Fruit fly (Drosophila melanogaster) whole organism, embryonic: Measurements from ENCODE around the gene NPF.

ENCODE experiments used
- ATbp ChIP-seq: fragments of 200-800 bp; sonication (Bioruptor generic); optimal IDR thresholded peaks from 2 replicates; lab custom pipeline; 2017; ENCODE audit warnings: missing biosample characterization, mild to moderate bottlenecking, missing genetic modification characterization, missing genetic modification reagents
- B-H1 ChIP-seq: fragments of 200-800 bp; sonication (Bioruptor generic); IDR thresholded peaks from 3 replicates; pipeline ENCODE4 v1.3.6; 2022; ENCODE audit warnings: missing biosample characterization, missing genetic modification characterization
- CG10654 ChIP-seq: fragments of 200-800 bp; sonication (Bioruptor generic); optimal IDR thresholded peaks from 2 replicates; lab custom pipeline; 2016; ENCODE audit warnings: missing biosample characterization, missing genetic modification characterization
- CG11093 ChIP-seq: fragments of 200-800 bp; sonication (Bioruptor generic); IDR thresholded peaks from 3 replicates; pipeline ENCODE4 v1.3.6; 2022; ENCODE audit warnings: missing biosample characterization, missing genetic modification characterization
- CG12299 ChIP-seq: fragments of 200-800 bp; sonication (Bioruptor generic); optimal IDR thresholded peaks from 2 replicates; lab custom pipeline; 2018; ENCODE audit warnings: missing biosample characterization, mild to moderate bottlenecking, missing genetic modification characterization
- CG15514 ChIP-seq: fragments of 200-800 bp; sonication (Bioruptor generic); optimal IDR thresholded peaks from 3 replicates; lab custom pipeline; 2017; ENCODE audit warnings: missing biosample characterization, missing genetic modification characterization, mild to moderate bottlenecking, moderate library complexity, missing genetic modification reagents
- CG17359 ChIP-seq: fragments of 200-800 bp; sonication (Bioruptor generic); optimal IDR thresholded peaks from 3 replicates; lab custom pipeline; 2018; ENCODE audit warnings: missing biosample characterization, mild to moderate bottlenecking, missing genetic modification characterization, moderate library complexity
- CG17612 ChIP-seq: fragments of 200-800 bp; sonication (Bioruptor generic); IDR thresholded peaks from 2 replicates; pipeline ENCODE4 v1.3.6; 2022; ENCODE audit warnings: missing biosample characterization, missing genetic modification characterization
- CG2712 ChIP-seq: fragments of 200-800 bp; optimal IDR thresholded peaks from 3 replicates; lab custom pipeline; 2019; ENCODE audit warnings: missing biosample characterization, mild to moderate bottlenecking, missing genetic modification characterization, moderate library complexity
- CG30403 ChIP-seq: fragments of 200-800 bp; sonication (Bioruptor generic); optimal IDR thresholded peaks from 3 replicates; lab custom pipeline; 2016; ENCODE audit warnings: missing biosample characterization, missing genetic modification characterization
- CG3065 ChIP-seq: fragments of 200-800 bp; sonication (Bioruptor generic); optimal IDR thresholded peaks from 2 replicates; lab custom pipeline; 2016; ENCODE audit warnings: missing biosample characterization, missing genetic modification characterization
- CG31441 ChIP-seq: fragments of 200-800 bp; sonication (Bioruptor generic); IDR thresholded peaks from 2 replicates; pipeline ENCODE4 v1.3.6; 2022; ENCODE audit warnings: missing biosample characterization, missing genetic modification characterization
- CG5245 ChIP-seq: fragments of 200-800 bp; sonication (Bioruptor generic); optimal IDR thresholded peaks from 3 replicates; lab custom pipeline; 2016; ENCODE audit warnings: missing biosample characterization, missing genetic modification characterization
- CG6791 ChIP-seq: fragments of 200-800 bp; sonication (Bioruptor generic); IDR thresholded peaks from 3 replicates; pipeline ENCODE4 v1.3.6; 2022; ENCODE audit warnings: missing biosample characterization, missing genetic modification characterization; ENCODE audit not compliant: partially characterized antibody
- CG9727 ChIP-seq: fragments of 200-800 bp; sonication (Bioruptor generic); optimal IDR thresholded peaks from 3 replicates; lab custom pipeline; 2017; ENCODE audit warnings: missing biosample characterization, mild to moderate bottlenecking, missing genetic modification characterization
- D19B ChIP-seq: fragments of 200-800 bp; sonication (Bioruptor generic); optimal IDR thresholded peaks from 2 replicates; lab custom pipeline; 2017; ENCODE audit warnings: missing biosample characterization, mild to moderate bottlenecking, missing genetic modification characterization
- Fer2 ChIP-seq: fragments of 200-800 bp; sonication (Bioruptor generic); optimal IDR thresholded peaks from 2 replicates; lab custom pipeline; 2018; ENCODE audit warnings: missing biosample characterization, mild to moderate bottlenecking, missing genetic modification characterization, moderate library complexity
- H2.0 ChIP-seq: fragments of 200-800 bp; sonication (Bioruptor generic); IDR thresholded peaks from 2 replicates; pipeline ENCODE4 v1.3.6; 2022; ENCODE audit warnings: missing biosample characterization, missing genetic modification characterization
- Hey ChIP-seq: fragments of 200-800 bp; sonication (Bioruptor generic); optimal IDR thresholded peaks from 3 replicates; lab custom pipeline; 2018; ENCODE audit warnings: missing biosample characterization, mild to moderate bottlenecking, missing genetic modification characterization
- MESR4 ChIP-seq: fragments of 200-800 bp; sonication (Bioruptor generic); optimal IDR thresholded peaks from 2 replicates; lab custom pipeline; 2018; ENCODE audit warnings: missing biosample characterization, mild to moderate bottlenecking, missing genetic modification characterization, moderate library complexity
- Mad ChIP-seq: fragments of 200-800 bp; sonication (Bioruptor generic); optimal IDR thresholded peaks from 2 replicates; lab custom pipeline; 2016; ENCODE audit warnings: missing biosample characterization, missing genetic modification characterization
- NfI ChIP-seq: fragments of 200-800 bp; sonication (Bioruptor generic); optimal IDR thresholded peaks from 3 replicates; lab custom pipeline; 2018; ENCODE audit warnings: missing biosample characterization, mild to moderate bottlenecking, missing genetic modification characterization, moderate library complexity
- Oaz ChIP-seq: fragments of 200-800 bp; sonication (Bioruptor generic); IDR thresholded peaks from 2 replicates; pipeline ENCODE4 v1.3.6; 2022; ENCODE audit warnings: missing biosample characterization, missing genetic modification characterization
- Opbp ChIP-seq: fragments of 200-800 bp; sonication (Bioruptor generic); IDR thresholded peaks from 3 replicates; pipeline ENCODE4 v1.3.6; 2022; ENCODE audit warnings: missing biosample characterization, missing genetic modification characterization; ENCODE audit not compliant: partially characterized antibody
- Scr ChIP-seq: fragments of 200-800 bp; sonication (Bioruptor generic); IDR thresholded peaks from 2 replicates; pipeline ENCODE4 v1.3.6; 2022; ENCODE audit warnings: missing biosample characterization, missing genetic modification characterization; ENCODE audit not compliant: partially characterized antibody
- Usf ChIP-seq: fragments of 200-800 bp; sonication (Bioruptor generic); optimal IDR thresholded peaks from 2 replicates; lab custom pipeline; 2017; ENCODE audit warnings: missing genotype, missing biosample characterization, missing genetic modification characterization
- YL-1 ChIP-seq: fragments of 200-800 bp; sonication (Bioruptor generic); optimal IDR thresholded peaks from 3 replicates; lab custom pipeline; 2017; ENCODE audit warnings: missing biosample characterization, mild to moderate bottlenecking, missing genetic modification characterization
- ac ChIP-seq: fragments of 200-800 bp; sonication (Bioruptor generic); optimal IDR thresholded peaks from 3 replicates; lab custom pipeline; 2017; ENCODE audit warnings: missing biosample characterization, mild to moderate bottlenecking, missing genetic modification characterization
- cad ChIP-seq: fragments of >200 bp; optimal IDR thresholded peaks from 2 replicates; lab custom pipeline; 2017; ENCODE audit warnings: missing biosample characterization, missing genetic modification characterization
- chinmo ChIP-seq: fragments of 200-800 bp; sonication (Bioruptor generic); IDR thresholded peaks from 4 replicates; pipeline ENCODE4 v1.3.6; 2022; ENCODE audit warnings: missing biosample characterization, missing genetic modification characterization; ENCODE audit not compliant: partially characterized antibody
- crc ChIP-seq: fragments of 200-800 bp; sonication (Bioruptor generic); optimal IDR thresholded peaks from 2 replicates; lab custom pipeline; 2016; ENCODE audit warnings: missing biosample characterization, missing genetic modification characterization
- dysf ChIP-seq: fragments of 200-800 bp; sonication (Bioruptor generic); IDR thresholded peaks from 3 replicates; pipeline ENCODE4 v1.3.6; 2022; ENCODE audit warnings: missing biosample characterization, missing genetic modification characterization
- en ChIP-seq: fragments of 200-800 bp; sonication (Bioruptor generic); optimal IDR thresholded peaks from 2 replicates; lab custom pipeline; 2016; ENCODE audit warnings: missing biosample characterization, missing genetic modification characterization
- fru ChIP-seq: fragments of >200 bp; optimal IDR thresholded peaks from 2 replicates; lab custom pipeline; 2017
- hbn ChIP-seq: fragments of 200-800 bp; sonication (Bioruptor generic); IDR thresholded peaks from 2 replicates; pipeline ENCODE4 v1.3.6; 2022; ENCODE audit warnings: missing biosample characterization, missing genetic modification characterization; ENCODE audit not compliant: partially characterized antibody
- knrl ChIP-seq: fragments of 200-800 bp; sonication (Bioruptor generic); IDR thresholded peaks from 3 replicates; pipeline ENCODE4 v1.3.6; 2022; ENCODE audit warnings: missing biosample characterization, missing genetic modification characterization; ENCODE audit not compliant: partially characterized antibody
- luna ChIP-seq: fragments of 200-800 bp; sonication (Bioruptor generic); optimal IDR thresholded peaks from 2 replicates; lab custom pipeline; 2016; ENCODE audit warnings: missing biosample characterization, missing genetic modification characterization
- mld ChIP-seq: fragments of 200-800 bp; sonication (Bioruptor generic); IDR thresholded peaks from 3 replicates; pipeline ENCODE4 v1.3.6; 2022; ENCODE audit warnings: missing biosample characterization, missing genetic modification characterization; ENCODE audit not compliant: partially characterized antibody
- oc ChIP-seq: fragments of 200-800 bp; sonication (Bioruptor generic); optimal IDR thresholded peaks from 2 replicates; lab custom pipeline; 2018; ENCODE audit warnings: missing biosample characterization, mild to moderate bottlenecking, missing genetic modification characterization, moderate library complexity
- p53 ChIP-seq: fragments of 200-800 bp; sonication (Bioruptor generic); optimal IDR thresholded peaks from 2 replicates; lab custom pipeline; 2016; ENCODE audit warnings: missing biosample characterization, missing genetic modification characterization
- peb ChIP-seq: fragments of 200-800 bp; sonication (Bioruptor generic); IDR thresholded peaks from 2 replicates; pipeline ENCODE4 v1.3.6; 2022; ENCODE audit warnings: missing biosample characterization, missing genetic modification characterization
- pum ChIP-seq: fragments of 200-800 bp; sonication (Bioruptor generic); optimal IDR thresholded peaks from 2 replicates; lab custom pipeline; 2016; ENCODE audit warnings: missing biosample characterization, missing genetic modification characterization
- pzg ChIP-seq: fragments of 200-800 bp; sonication (Bioruptor generic); optimal IDR thresholded peaks from 3 replicates; lab custom pipeline; 2018; ENCODE audit warnings: missing biosample characterization, mild to moderate bottlenecking, missing genetic modification characterization, moderate library complexity
- ro ChIP-seq: fragments of 200-800 bp; sonication (Bioruptor generic); IDR thresholded peaks from 2 replicates; pipeline ENCODE4 v1.3.6; 2022; ENCODE audit warnings: missing biosample characterization, missing genetic modification characterization
- row ChIP-seq: fragments of 200-800 bp; sonication (Bioruptor generic); IDR thresholded peaks from 3 replicates; pipeline ENCODE4 v1.3.6; 2022; ENCODE audit warnings: missing biosample characterization, missing genetic modification characterization
- sens-2 ChIP-seq: fragments of 200-800 bp; sonication (Bioruptor generic); IDR thresholded peaks from 2 replicates; pipeline ENCODE4 v1.3.6; 2022; ENCODE audit warnings: missing biosample characterization, missing genetic modification characterization
- sima ChIP-seq: fragments of 200-800 bp; sonication (Bioruptor generic); optimal IDR thresholded peaks from 2 replicates; lab custom pipeline; 2016; ENCODE audit warnings: missing biosample characterization, missing genetic modification characterization
- tin ChIP-seq: fragments of 200-800 bp; sonication (Bioruptor generic); optimal IDR thresholded peaks from 3 replicates; lab custom pipeline; 2016; ENCODE audit warnings: missing biosample characterization, missing genetic modification characterization
- tio ChIP-seq: fragments of 200-800 bp; sonication (Bioruptor generic); optimal IDR thresholded peaks from 2 replicates; lab custom pipeline; 2017; ENCODE audit warnings: missing biosample characterization, missing genetic modification characterization, inconsistent platforms
- ttk ChIP-seq: fragments of 200-800 bp; sonication (Bioruptor generic); IDR thresholded peaks from 2 replicates; pipeline ENCODE4 v2.1.2; 2022; ENCODE audit warnings: missing biosample characterization, missing genetic modification characterization
- tup ChIP-seq: fragments of 200-800 bp; sonication (Bioruptor generic); optimal IDR thresholded peaks from 2 replicates; lab custom pipeline; 2016; ENCODE audit warnings: missing biosample characterization, mild to moderate bottlenecking, missing genetic modification characterization, moderate library complexity
- vnd ChIP-seq: fragments of 200-800 bp; sonication (Bioruptor generic); IDR thresholded peaks from 3 replicates; pipeline ENCODE4 v1.3.6; 2022; ENCODE audit warnings: missing biosample characterization, missing genetic modification characterization; ENCODE audit not compliant: partially characterized antibody

Gene NPF

dm6 chr3R:16652091-16652490, 43.1 kb downstream of the NPF start, which contains the start of gene CG14907 (continued):
- TF ChIP-seq row (no peak), tio (GFP tag; lab: Kevin White, UChicago) (no peak), Hey (no peak), Usf (no peak), Scr (GFP tag; lab: Robert Waterston, UW) (peak; percentile 61), peb (GFP tag; lab: Robert Waterston, UW) (no peak), hbn (peak; percentile 68), Opbp (GFP tag; lab: Robert Waterston, UW) (peak; percentile 55; the same call in 2 of the 3 replicates), CG3065 (GFP tag; lab: Kevin White, UChicago) (no peak), CG10654 (no peak), CG15514 (peak; percentile 47), CG31441 (GFP tag; lab: Robert Waterston, UW) (no peak), NfI (GFP tag; lab: Kevin White, UChicago) (peak; percentile 8), CG30403 (GFP tag; lab: Kevin White, UChicago) (no peak), CG11093 (GFP tag; lab: Robert Waterston, UW) (no peak), ac (GFP tag; lab: Kevin White, UChicago) (no peak), H2.0 (GFP tag; lab: Robert Waterston, UW) (no peak), knrl (GFP tag; lab: Robert Waterston, UW) (peak; percentile 43; the same call in 2 of the 3 replicates), tin (GFP tag; lab: Kevin White, UChicago) (no peak), oc (tag; lab: Kevin White, UChicago) (no peak), ro (GFP tag; lab: Robert Waterston, UW) (no peak), pum (GFP tag; lab: Kevin White, UChicago) (no peak), chinmo (peak; percentile 74; the same call in 2 of the 4 replicates), ATbp (GFP tag; lab: Kevin White, UChicago) (no peak), mld (GFP tag; lab: Robert Waterston, UW) (peak; percentile 44; the same call in 1 of the 3 replicates), Mad (GFP tag; lab: Kevin White, UChicago) (no peak), tup (GFP tag; lab: Kevin White, UChicago) (no peak), CG6791 (peak; percentile 68; the same call in 2 of the 3 replicates), CG5245 (no peak), ttk (GFP tag; lab: Robert Waterston, UW) (no peak), luna (GFP tag; lab: Kevin White, UChicago) (no peak), vnd (GFP tag; lab: Robert Waterston, UW) (peak; percentile 34; the same call in 1 of the 3 replicates), CG2712 (tag; lab: Kevin White, UChicago) (no peak), p53 (GFP tag; lab: Kevin White, UChicago) (no peak), CG12299 (tag; lab: Kevin White, UChicago) (no peak), en (GFP tag; lab: Kevin White, UChicago) (no peak), D19B (GFP tag; lab: Kevin White, UChicago) (no peak), cad (GFP tag; lab: Kevin White, UChicago) (no peak), sima (GFP tag; lab: Kevin White, UChicago) (no peak), CG17359 (tag; lab: Kevin White, UChicago) (no peak), sens-2 (GFP tag; lab: Robert Waterston, UW) (no peak), crc (no peak), Oaz (GFP tag; lab: Robert Waterston, UW) (no peak), pzg (GFP tag; lab: Kevin White, UChicago) (peak; percentile 55), fru (lab: Kevin White, UChicago) (no peak), CG17612 (no peak), Fer2 (tag; lab: Kevin White, UChicago) (no peak), B-H1 (no peak), YL-1 (peak; percentile 12), MESR4 (GFP tag; lab: Kevin White, UChicago) (peak; percentile 68), CG9727 (no peak), dysf (GFP tag; lab: Robert Waterston, UW) (no peak)
